Worm (Caenorhabditis elegans) whole organism, young adult: ENCODE results near the gene F36H9.2.

Experiments
- Y56A3A.18 ChIP-seq: fragments of 200-800 bp; sonication (Bioruptor generic); IDR thresholded peaks from 2 replicates; pipeline ENCODE4 v1.3.6; 2022; ENCODE audit warnings: missing genetic modification reagents, missing genetic modification characterization, missing compliant biosample characterization
- ama-1 ChIP-seq, 3 experiments: fragments of 150-350 bp in 1 of 3; sonication (generic microtip) in 2 of 3; optimal IDR thresholded peaks; 2 replicates each; lab custom pipeline; 2014 to 2018; ENCODE audit warnings: missing biosample characterization in 2 of 3, missing genetic modification characterization in 2 of 3, missing genetic modification reagents in 2 of 3
- cebp-1 ChIP-seq, 2 experiments: fragments of 200-800 bp in 1 of 2; sonication (Bioruptor generic) in 1 of 2; sonication (generic microtip) in 1 of 2; IDR thresholded peaks in 1 of 2; optimal IDR thresholded peaks in 1 of 2; 2 replicates each; pipeline versions ENCODE4 v1.3.6 to Lab custom; 2017 to 2022; ENCODE audit warnings: missing compliant biosample characterization in 2 of 2, missing genetic modification characterization in 2 of 2, mild to moderate bottlenecking in 1 of 2, missing genetic modification reagents in 1 of 2, moderate library complexity in 1 of 2
- dox-1 ChIP-seq: fragments of 200-800 bp; sonication (Bioruptor generic); IDR thresholded peaks from 2 replicates; pipeline ENCODE4 v1.3.6; 2022; ENCODE audit warnings: missing genetic modification reagents, missing genetic modification characterization, missing compliant biosample characterization
- lir-1 ChIP-seq: fragments of 200-800 bp; sonication (Bioruptor generic); conservative IDR thresholded peaks from 2 replicates; pipeline ENCODE4 v1.3.6; 2022; ENCODE audit warnings: missing genetic modification reagents, missing genetic modification characterization, missing compliant biosample characterization
- unc-62 ChIP-seq: fragments of 150-350 bp; optimal IDR thresholded peaks from 2 replicates; lab custom pipeline; 2014; ENCODE audit warnings: missing biosample characterization, missing genetic modification reagents, missing genetic modification characterization
- zim-3 ChIP-seq: sonication (generic microtip); optimal IDR thresholded peaks from 2 replicates; lab custom pipeline; 2017; ENCODE audit warnings: mild to moderate bottlenecking, missing genetic modification characterization, moderate library complexity, missing compliant biosample characterization

ce11 chrV:1829973-1830372 lies 41.7 kb downstream of the F36H9.2 start, which contains the start of gene Y32G9B.1:
- TF ChIP-seq lir-1 = no peak
- no peak for TF ChIP-seq cebp-1 (GFP tag; IDR thresholded peaks at IDR 0.05; lab: Robert Waterston, UW)
- no peak for TF ChIP-seq cebp-1 (tag; optimal IDR thresholded peaks at IDR 0.05; lab: Kevin White, UChicago)
- TF ChIP-seq Y56A3A.18 = no peak
- TF ChIP-seq unc-62 (GFP tag; lab: Kevin White, UChicago) = no peak
- no peak for TF ChIP-seq ama-1 (optimal IDR thresholded peaks at IDR 0.05; lab: Kevin White, UChicago)
- TF ChIP-seq ama-1 (GFP tag; optimal IDR thresholded peaks at IDR 0.05; lab: Kevin White, UChicago) = no peak
- TF ChIP-seq zim-3 (tag; lab: Kevin White, UChicago) = no peak
- no peak for TF ChIP-seq dox-1 (GFP tag; lab: Robert Waterston, UW)
